Fruit fly (Drosophila melanogaster) whole organism, pupa: ENCODE measurements around the gene egh.

Experiments used
- CG10348 ChIP-seq: fragments of 200-800 bp; sonication (Bioruptor generic); IDR thresholded peaks from 2 replicates; pipeline ENCODE4 v1.3.6; 2022; ENCODE audit warnings: missing biosample characterization, missing genetic modification characterization
- CG12605 ChIP-seq: fragments of 200-800 bp; sonication (Bioruptor generic); IDR thresholded peaks from 2 replicates; pipeline ENCODE4 v1.3.6; 2022; ENCODE audit warnings: missing biosample characterization, missing genetic modification characterization
- CG13204 ChIP-seq: fragments of 200-800 bp; sonication (Bioruptor generic); optimal IDR thresholded peaks from 2 replicates; lab custom pipeline; 2018; ENCODE audit warnings: missing biosample characterization, mild to moderate bottlenecking, missing genetic modification characterization, moderate library complexity
- CG14655 ChIP-seq: fragments of 200-800 bp; sonication (Bioruptor generic); optimal IDR thresholded peaks from 3 replicates; lab custom pipeline; 2017; ENCODE audit warnings: mild to moderate bottlenecking, missing biosample characterization, missing genetic modification reagents, missing genetic modification characterization
- CG15710 ChIP-seq: fragments of 200-800 bp; sonication (Bioruptor generic); optimal IDR thresholded peaks from 2 replicates; lab custom pipeline; 2018; ENCODE audit warnings: missing biosample characterization, mild to moderate bottlenecking, missing genetic modification characterization, moderate library complexity
- CG17806 ChIP-seq: fragments of 200-800 bp; sonication (Bioruptor generic); optimal IDR thresholded peaks from 2 replicates; lab custom pipeline; 2018; ENCODE audit warnings: missing biosample characterization, mild to moderate bottlenecking, missing genetic modification characterization, moderate library complexity
- CG32121 ChIP-seq: fragments of 200-800 bp; sonication (Bioruptor generic); IDR thresholded peaks from 2 replicates; pipeline ENCODE4 v1.3.6; 2022; ENCODE audit warnings: missing biosample characterization, missing genetic modification characterization
- CG34367 ChIP-seq: fragments of 200-800 bp; sonication (Bioruptor generic); optimal IDR thresholded peaks from 2 replicates; lab custom pipeline; 2018; ENCODE audit warnings: missing biosample characterization, mild to moderate bottlenecking, missing genetic modification characterization
- CG4496 ChIP-seq: fragments of 200-800 bp; sonication (Bioruptor generic); IDR thresholded peaks from 3 replicates; pipeline ENCODE4 v1.3.6; 2022; ENCODE audit warnings: missing biosample characterization, missing genetic modification characterization
- CG8159 ChIP-seq: fragments of 200-800 bp; sonication (Bioruptor generic); optimal IDR thresholded peaks from 3 replicates; lab custom pipeline; 2018; ENCODE audit warnings: missing biosample characterization, mild to moderate bottlenecking, missing genetic modification characterization, moderate library complexity
- CG8301 ChIP-seq: fragments of 200-800 bp; sonication (Bioruptor generic); optimal IDR thresholded peaks from 2 replicates; lab custom pipeline; 2018; ENCODE audit warnings: missing biosample characterization, mild to moderate bottlenecking, missing genetic modification characterization
- CG9948 ChIP-seq: fragments of 200-800 bp; sonication (Bioruptor generic); optimal IDR thresholded peaks from 2 replicates; lab custom pipeline; 2018; ENCODE audit warnings: missing biosample characterization, mild to moderate bottlenecking, missing genetic modification characterization, moderate library complexity
- D1 ChIP-seq: fragments of 200-800 bp; sonication (Bioruptor generic); optimal IDR thresholded peaks from 2 replicates; lab custom pipeline; 2018; ENCODE audit warnings: missing biosample characterization, mild to moderate bottlenecking, missing genetic modification characterization, moderate library complexity
- EcR ChIP-seq: fragments of 200-800 bp; sonication (Bioruptor generic); optimal IDR thresholded peaks from 3 replicates; lab custom pipeline; 2019; ENCODE audit warnings: missing biosample characterization, missing genetic modification characterization, mild to moderate bottlenecking, moderate library complexity, missing genetic modification reagents
- Ets98B ChIP-seq: fragments of 200-800 bp; sonication (Bioruptor generic); IDR thresholded peaks from 2 replicates; pipeline ENCODE4 v1.3.6; 2022; ENCODE audit warnings: missing biosample characterization, missing genetic modification characterization
- Pif1A ChIP-seq: fragments of 200-800 bp; sonication (Bioruptor generic); optimal IDR thresholded peaks from 3 replicates; lab custom pipeline; 2016; ENCODE audit warnings: missing biosample characterization, missing genetic modification characterization
- Pif1B ChIP-seq: fragments of 200-800 bp; sonication (Bioruptor generic); optimal IDR thresholded peaks from 3 replicates; lab custom pipeline; 2016; ENCODE audit warnings: missing biosample characterization, missing genetic modification characterization
- Snoo ChIP-seq: fragments of 200-800 bp; sonication (Bioruptor generic); optimal IDR thresholded peaks from 3 replicates; lab custom pipeline; 2017; ENCODE audit warnings: missing biosample characterization, mild to moderate bottlenecking, missing genetic modification characterization, inconsistent platforms
- fd96Ca ChIP-seq: fragments of 200-800 bp; sonication (Bioruptor generic); IDR thresholded peaks from 3 replicates; pipeline ENCODE4 v1.3.6; 2022; ENCODE audit warnings: missing biosample characterization, missing genetic modification characterization
- gl ChIP-seq: fragments of 200-800 bp; sonication (Bioruptor generic); optimal IDR thresholded peaks from 2 replicates; lab custom pipeline; 2018; ENCODE audit warnings: missing biosample characterization, mild to moderate bottlenecking, missing genetic modification characterization
- rn ChIP-seq: fragments of 200-800 bp; sonication (Bioruptor generic); IDR thresholded peaks from 2 replicates; pipeline ENCODE4 v1.3.6; 2022; ENCODE audit warnings: missing biosample characterization, missing genetic modification characterization

egh gene

DNA sequence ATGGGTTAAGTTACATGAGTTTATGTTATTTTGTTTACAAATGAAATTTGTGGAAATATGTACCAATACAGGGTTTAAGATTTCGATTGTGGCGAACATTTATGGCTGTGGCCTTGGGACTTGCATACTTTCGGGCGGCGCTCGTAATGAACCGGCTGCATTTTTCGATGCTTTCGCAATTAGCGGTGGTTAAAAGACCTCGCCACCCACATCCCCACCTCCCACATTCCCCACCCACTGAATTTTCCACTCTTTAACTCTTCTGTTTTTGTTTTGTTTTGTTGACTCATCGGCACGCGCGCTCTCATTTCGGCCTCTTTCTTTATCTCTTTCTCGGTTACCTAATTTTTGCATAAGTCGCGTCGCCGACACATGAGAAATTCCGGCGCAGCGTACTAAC lies 57.3 kb downstream of the egh start:
- TF ChIP-seq CG32121, result no peak
- TF ChIP-seq CG10348 (GFP tag; lab: Robert Waterston, UW), result no peak
- TF ChIP-seq CG8301, result no peak

- TF ChIP-seq EcR (GFP tag; lab: Kevin White, UChicago) (peak; percentile 100), D1 (tag; lab: Kevin White, UChicago) (peak; percentile 80), CG10348 (GFP tag; lab: Robert Waterston, UW) (peak; percentile 89), CG12605 (GFP tag; lab: Robert Waterston, UW) (peak; percentile 97), CG32121 (peak; percentile 97), rn (GFP tag; lab: Robert Waterston, UW) (peak; percentile 82), CG8159 (tag; lab: Kevin White, UChicago) (peak; percentile 97), CG13204 (GFP tag; lab: Kevin White, UChicago) (peak; percentile 92), Snoo (tag; lab: Kevin White, UChicago) (peak; percentile 98), gl (tag; lab: Kevin White, UChicago) (peak; percentile 95), CG34367 (peak; percentile 97), CG4496 (GFP tag; lab: Robert Waterston, UW) (peak; percentile 98), CG9948 (peak; percentile 96), CG14655 (GFP tag; lab: Kevin White, UChicago) (peak; percentile 98), Ets98B (GFP tag; lab: Robert Waterston, UW) (peak; percentile 98), CG15710 (tag; lab: Kevin White, UChicago) (peak; percentile 97), fd96Ca (GFP tag; lab: Robert Waterston, UW) (peak; percentile 98), CG8301 (peak; percentile 98), CG17806 (tag; lab: Kevin White, UChicago) (peak; percentile 94), Pif1B (peak; percentile 92), Pif1A (GFP tag; lab: Kevin White, UChicago) (peak; percentile 96)
Observed at dm6 chrX:2646022-2646761, 57.9 kb downstream of the egh start.

DNA sequence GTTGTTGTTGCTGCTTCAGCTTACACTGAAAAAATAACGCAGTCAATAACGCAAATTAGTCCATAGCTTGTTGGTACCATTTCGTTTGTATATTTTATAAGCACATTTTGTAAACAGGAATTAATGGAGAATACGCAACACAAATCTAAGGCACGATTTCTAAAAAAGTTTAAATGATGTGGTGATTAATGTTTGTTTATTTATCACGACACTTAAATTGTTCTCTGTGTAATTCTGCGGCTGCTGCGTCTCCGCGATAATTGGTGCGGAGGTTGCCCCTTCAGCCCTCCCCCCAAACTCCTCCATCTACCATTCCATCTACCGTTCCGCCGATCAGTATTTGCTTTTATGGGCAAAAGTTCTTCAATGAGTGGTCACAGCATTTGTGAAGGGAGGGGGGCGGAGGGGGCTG lies 59.2 kb downstream of the egh start:
- TF ChIP-seq CG15710 (tag; lab: Kevin White, UChicago) (peak; percentile 87), Pif1B (peak; percentile 89), Pif1A (GFP tag; lab: Kevin White, UChicago) (peak; percentile 92), CG10348 (GFP tag; lab: Robert Waterston, UW) (no peak), CG9948 (peak; percentile 89), CG13204 (GFP tag; lab: Kevin White, UChicago) (peak; percentile 88), gl (tag; lab: Kevin White, UChicago) (peak; percentile 88), CG12605 (GFP tag; lab: Robert Waterston, UW) (peak; percentile 80), CG34367 (peak; percentile 91), CG4496 (GFP tag; lab: Robert Waterston, UW) (peak; percentile 92), D1 (tag; lab: Kevin White, UChicago) (peak; percentile 80), CG17806 (tag; lab: Kevin White, UChicago) (peak; percentile 91), rn (GFP tag; lab: Robert Waterston, UW) (peak; percentile 80), EcR (GFP tag; lab: Kevin White, UChicago) (peak; percentile 49), CG8301 (peak; percentile 94), CG8159 (tag; lab: Kevin White, UChicago) (peak; percentile 92), Ets98B (GFP tag; lab: Robert Waterston, UW) (peak; percentile 91), fd96Ca (GFP tag; lab: Robert Waterston, UW) (peak; percentile 86), CG14655 (GFP tag; lab: Kevin White, UChicago) (peak; percentile 91), Snoo (tag; lab: Kevin White, UChicago) (peak; percentile 84), CG32121 (peak; percentile 91)

dm6 chrX:2647950-2648613 lies 59.8 kb downstream of the egh start:
- no peak for TF ChIP-seq D1 (tag; lab: Kevin White, UChicago)
- peak; percentile 58 for TF ChIP-seq CG9948
- TF ChIP-seq CG17806 (tag; lab: Kevin White, UChicago), result peak; percentile 43
- peak; percentile 63 for TF ChIP-seq CG15710 (tag; lab: Kevin White, UChicago)
- TF ChIP-seq Ets98B (GFP tag; lab: Robert Waterston, UW), result peak; percentile 34; the same call in 1 of the 2 replicates
- TF ChIP-seq EcR (GFP tag; lab: Kevin White, UChicago), result no peak
- no peak for TF ChIP-seq gl (tag; lab: Kevin White, UChicago)
- peak; percentile 73; the same call in 2 of the 3 replicates for TF ChIP-seq fd96Ca (GFP tag; lab: Robert Waterston, UW)
- TF ChIP-seq CG32121, result peak; percentile 38; the same call in 1 of the 2 replicates
- peak; percentile 51 for TF ChIP-seq Snoo (tag; lab: Kevin White, UChicago)
- no peak for TF ChIP-seq rn (GFP tag; lab: Robert Waterston, UW)
- peak; percentile 17 for TF ChIP-seq CG13204 (GFP tag; lab: Kevin White, UChicago)
- TF ChIP-seq CG8301, result peak; percentile 61
- TF ChIP-seq CG12605 (GFP tag; lab: Robert Waterston, UW), result peak; percentile 68
- peak; percentile 70 for TF ChIP-seq CG14655 (GFP tag; lab: Kevin White, UChicago)
- TF ChIP-seq Pif1A (GFP tag; lab: Kevin White, UChicago), result peak; percentile 41
- peak; percentile 82 for TF ChIP-seq CG4496 (GFP tag; lab: Robert Waterston, UW)
- TF ChIP-seq CG8159 (tag; lab: Kevin White, UChicago), result peak; percentile 36
- no peak for TF ChIP-seq Pif1B
- peak; percentile 47 for TF ChIP-seq CG34367
- TF ChIP-seq CG10348 (GFP tag; lab: Robert Waterston, UW), result 0 out of 2 replicates have a peak, but pooled peaks have one; percentile 38
